Fruit fly (Drosophila melanogaster): ENCODE results near the gene CG17075.

The CG17075 gene

dm6 chr2L:283071-283482 is 15.8 kb upstream of the CG17075 start, which contains the start of gene CG11601 (continued):
- TF ChIP-seq ewg (GFP tag; optimal IDR thresholded peaks at IDR 0.05) (no peak), CG14014 (GFP tag; IDR thresholded peaks at IDR 0.05) (no peak), CG7786 (GFP tag; optimal IDR thresholded peaks at IDR 0.05) (peak; percentile 36), crc (GFP tag; optimal IDR thresholded peaks at IDR 0.05) (no peak), esg (GFP tag; conservative IDR thresholded peaks at IDR 0.05) (no peak), CTCF (GFP tag; optimal IDR thresholded peaks at IDR 0.05) (peak; percentile 80), CG11696 (GFP tag; IDR thresholded peaks at IDR 0.05) (no peak), CG8924 (tag; optimal IDR thresholded peaks at IDR 0.05) (peak; percentile 13), CG10209 (GFP tag; optimal IDR thresholded peaks at IDR 0.05) (peak; percentile 7), fd96Cb (tag; optimal IDR thresholded peaks at IDR 0.05) (no peak), CG4854 (GFP tag; optimal IDR thresholded peaks at IDR 0.05) (no peak), Bgb (GFP tag; IDR thresholded peaks at IDR 0.05; ENCODE audit: partially characterized antibody) (peak; percentile 53), Camta (GFP tag; optimal IDR thresholded peaks at IDR 0.05) (no peak), pho (GFP tag; optimal IDR thresholded peaks at IDR 0.05) (peak; percentile 59), ttk (GFP tag; IDR thresholded peaks at IDR 0.05) (no peak), mld (GFP tag; IDR thresholded peaks at IDR 0.05; ENCODE audit: partially characterized antibody) (no peak), grau (tag; optimal IDR thresholded peaks at IDR 0.05) (peak; percentile 40), run (tag; optimal IDR thresholded peaks at IDR 0.05) (no peak), CG15073 (GFP tag; optimal IDR thresholded peaks at IDR 0.05) (no peak), CG30020 (tag; optimal IDR thresholded peaks at IDR 0.05) (peak; percentile 15), HmgZ (tag; optimal IDR thresholded peaks at IDR 0.05) (peak; percentile 55), CG16815 (GFP tag; optimal IDR thresholded peaks at IDR 0.05) (no peak), CG5245 (GFP tag; optimal IDR thresholded peaks at IDR 0.05) (no peak), insv (GFP tag; optimal IDR thresholded peaks at IDR 0.05) (no peak), CG13894 (tag; optimal IDR thresholded peaks at IDR 0.05) (peak; percentile 56), MTF-1 (GFP tag; optimal IDR thresholded peaks at IDR 0.05; ENCODE audit: borderline replicate concordance) (no peak), zfh1 (GFP tag; IDR thresholded peaks at IDR 0.05) (0 out of 3 replicates have a peak, but pooled peaks have one; percentile 44), Stat92E (GFP tag; optimal IDR thresholded peaks at IDR 0.05) (no peak), CG17385 (GFP tag; optimal IDR thresholded peaks at IDR 0.05) (no peak), row (GFP tag; IDR thresholded peaks at IDR 0.05) (peak; percentile 83), cg (GFP tag; optimal IDR thresholded peaks at IDR 0.05) (no peak), CG42726 (GFP tag; IDR thresholded peaks at IDR 0.05; ENCODE audit: partially characterized antibody) (0 out of 2 replicates have a peak, but pooled peaks have one; percentile 40), Gug (GFP tag; IDR thresholded peaks at IDR 0.05) (peak; percentile 21; the same call in 1 of the 4 replicates), CG9817 (tag; optimal IDR thresholded peaks at IDR 0.05) (no peak), aop (GFP tag; IDR thresholded peaks at IDR 0.05) (no peak), dmrt11E (tag; optimal IDR thresholded peaks at IDR 0.05) (peak; percentile 1), Side (GFP tag; optimal IDR thresholded peaks at IDR 0.05) (peak; percentile 10), CG14667 (GFP tag; IDR thresholded peaks at IDR 0.05) (no peak), Neu2 (GFP tag; optimal IDR thresholded peaks at IDR 0.05; ENCODE audit: borderline replicate concordance) (no peak), Bteb2 (GFP tag; optimal IDR thresholded peaks at IDR 0.05) (peak; percentile 14), ham (GFP tag; IDR thresholded peaks at IDR 0.05) (no peak), mam (GFP tag; optimal IDR thresholded peaks at IDR 0.05) (no peak), unpg (GFP tag; optimal IDR thresholded peaks at IDR 0.05) (no peak), Lpt (GFP tag; optimal IDR thresholded peaks at IDR 0.05) (no peak), CG11723 (GFP tag; optimal IDR thresholded peaks at IDR 0.05) (no peak), CG7745 (tag; optimal IDR thresholded peaks at IDR 0.05) (no peak), dimm (GFP tag; IDR thresholded peaks at IDR 0.05) (no peak), Lhr (GFP tag; optimal IDR thresholded peaks at IDR 0.05) (no peak), HLHmδ (GFP tag; optimal IDR thresholded peaks at IDR 0.05) (no peak), CG7357 (GFP tag; IDR thresholded peaks at IDR 0.05) (peak; percentile 67; the same call in 2 of the 3 replicates), ftz-f1 (GFP tag; optimal IDR thresholded peaks at IDR 0.05) (no peak)
